Fruit fly (Drosophila melanogaster) S2 (cell line): Measurements from ENCODE around the gene Snmp2.

Experiments
- CG8478 ChIP-seq: fragments of >200 bp; optimal IDR thresholded peaks from 2 replicates; lab custom pipeline; 2018
- CTCF ChIP-seq, 2 experiments: fragments of >200 bp; optimal IDR thresholded peaks; 2 replicates each; lab custom pipeline; 2018

Gene Snmp2

dm6 chr3L:7742941-7743340, at the start of gene Snmp2:
Gene Snmp2 (minus strand): TSS chr3L:7743041.
- no peak for TF ChIP-seq CG8478 (lab: Kevin White, UChicago)
- TF ChIP-seq CTCF (optimal IDR thresholded peaks at IDR 0.05; lab: Kevin White, UChicago) = no peak

dm6 chr3L:7792249-7792648, 49.4 kb upstream of the Snmp2 start:
- TF ChIP-seq CG8478 (lab: Kevin White, UChicago) = no peak
- TF ChIP-seq CTCF (optimal IDR thresholded peaks at IDR 0.05; lab: Kevin White, UChicago) = no peak

- TF ChIP-seq CG8478 (lab: Kevin White, UChicago) (no peak), CTCF (optimal IDR thresholded peaks at IDR 0.05; lab: Kevin White, UChicago) (no peak)
Observed at dm6 chr3L:7790224-7790623, 47.4 kb upstream of the Snmp2 start.

- TF ChIP-seq CTCF (optimal IDR thresholded peaks at IDR 0.05; lab: Kevin White, UChicago) = no peak
- TF ChIP-seq CG8478 (lab: Kevin White, UChicago) = no peak
Observed at dm6 chr3L:7787788-7788406, 45.1 kb upstream of the Snmp2 start.

dm6 chr3L:7786989-7787388, 44.1 kb upstream of the Snmp2 start:
- TF ChIP-seq CG8478 (lab: Kevin White, UChicago) (no peak), CTCF (optimal IDR thresholded peaks at IDR 0.05; lab: Kevin White, UChicago) (no peak)

dm6 chr3L:7786263-7786662, 43.4 kb upstream of the Snmp2 start:
- TF ChIP-seq CG8478 (lab: Kevin White, UChicago) (no peak), CTCF (optimal IDR thresholded peaks at IDR 0.05; lab: Kevin White, UChicago) (no peak)

dm6 chr3L:7783383-7783782, 40.5 kb upstream of the Snmp2 start:
- TF ChIP-seq CTCF (optimal IDR thresholded peaks at IDR 0.05; lab: Kevin White, UChicago) (no peak), CG8478 (lab: Kevin White, UChicago) (no peak)

- no peak for TF ChIP-seq CG8478 (lab: Kevin White, UChicago)
- no peak for TF ChIP-seq CTCF (optimal IDR thresholded peaks at IDR 0.05; lab: Kevin White, UChicago)
Observed at dm6 chr3L:7782051-7782682, 39.3 kb upstream of the Snmp2 start.

- TF ChIP-seq CTCF (optimal IDR thresholded peaks at IDR 0.05; lab: Kevin White, UChicago) = no peak
- TF ChIP-seq CG8478 (lab: Kevin White, UChicago) = no peak
Observed at dm6 chr3L:7781353-7782050, 38.7 kb upstream of the Snmp2 start.

- no peak for TF ChIP-seq CTCF (optimal IDR thresholded peaks at IDR 0.05; lab: Kevin White, UChicago)
- no peak for TF ChIP-seq CG8478 (lab: Kevin White, UChicago)
Observed at dm6 chr3L:7775365-7775905, 32.6 kb upstream of the Snmp2 start, which contains the start of gene Clk. Gene Clk (minus strand): TSS chr3L:7775603.

- TF ChIP-seq CG8478 (lab: Kevin White, UChicago) (no peak), CTCF (optimal IDR thresholded peaks at IDR 0.05; lab: Kevin White, UChicago) (no peak)
Observed at dm6 chr3L:7774698-7775097, 31.9 kb upstream of the Snmp2 start.

- no peak for TF ChIP-seq CG8478 (lab: Kevin White, UChicago)
- no peak for TF ChIP-seq CTCF (optimal IDR thresholded peaks at IDR 0.05; lab: Kevin White, UChicago)
Observed at dm6 chr3L:7773529-7773928, 30.7 kb upstream of the Snmp2 start.

dm6 chr3L:7772160-7772798, 29.4 kb upstream of the Snmp2 start:
- no peak for TF ChIP-seq CG8478 (lab: Kevin White, UChicago)
- TF ChIP-seq CTCF (optimal IDR thresholded peaks at IDR 0.05; lab: Kevin White, UChicago) = no peak

dm6 chr3L:7768252-7768651, 25.4 kb upstream of the Snmp2 start, which contains the start of gene CG32371:
Gene CG32371 (minus strand): TSS chr3L:7768352.
- TF ChIP-seq CTCF (optimal IDR thresholded peaks at IDR 0.05; lab: Kevin White, UChicago) = no peak
- no peak for TF ChIP-seq CG8478 (lab: Kevin White, UChicago)
